Worm (Caenorhabditis elegans) whole organism, L2 larva: ENCODE data around the gene rig-4.

Experiments
- C34F6.9 ChIP-seq: fragments of 150-350 bp; optimal IDR thresholded peaks from 2 replicates; lab custom pipeline; 2014; ENCODE audit warnings: missing biosample characterization, missing genetic modification characterization
- F13H6.1 ChIP-seq: sonication (generic microtip); optimal IDR thresholded peaks from 2 replicates; lab custom pipeline; 2016; ENCODE audit warnings: missing genetic modification characterization, missing compliant biosample characterization
- R02D3.7 ChIP-seq: fragments of 150-350 bp; optimal IDR thresholded peaks from 2 replicates; lab custom pipeline; 2014; ENCODE audit warnings: missing biosample characterization, missing genetic modification characterization
- Y55F3AM.14 ChIP-seq: fragments of 200-800 bp; sonication (Bioruptor generic); optimal IDR thresholded peaks from 2 replicates; lab custom pipeline; 2018; ENCODE audit warnings: mild to moderate bottlenecking, missing genetic modification characterization, missing compliant biosample characterization
- ZK546.5 ChIP-seq: sonication (generic microtip); optimal IDR thresholded peaks from 2 replicates; lab custom pipeline; 2017; ENCODE audit warnings: missing biosample characterization, missing genetic modification characterization
- alr-1 ChIP-seq: fragments of 150-350 bp; optimal IDR thresholded peaks from 2 replicates; lab custom pipeline; 2014; ENCODE audit warnings: missing biosample characterization, missing genetic modification characterization
- ama-1 ChIP-seq: fragments of 150-350 bp; optimal IDR thresholded peaks from 2 replicates; lab custom pipeline; 2018; ENCODE audit warnings: inconsistent platforms
- blmp-1 ChIP-seq: sonication (generic microtip); optimal IDR thresholded peaks from 2 replicates; lab custom pipeline; 2017; ENCODE audit warnings: missing genetic modification characterization, mild to moderate bottlenecking, missing compliant biosample characterization, antibody characterized with exemption, moderate library complexity; ENCODE audit not compliant: insufficient read depth
- ceh-16 ChIP-seq: fragments of 150-350 bp; optimal IDR thresholded peaks from 2 replicates; lab custom pipeline; 2014; ENCODE audit warnings: missing biosample characterization, missing genetic modification characterization
- crh-2 ChIP-seq: sonication (generic microtip); optimal IDR thresholded peaks from 2 replicates; lab custom pipeline; 2017; ENCODE audit warnings: missing biosample characterization, missing genetic modification characterization
- dmd-4 ChIP-seq: sonication (generic microtip); optimal IDR thresholded peaks from 2 replicates; lab custom pipeline; 2017; ENCODE audit warnings: missing biosample characterization, missing genetic modification characterization
- egl-27 ChIP-seq: sonication (generic microtip); optimal IDR thresholded peaks from 3 replicates; lab custom pipeline; 2017; ENCODE audit warnings: missing biosample characterization, missing genetic modification reagents, missing genetic modification characterization
- elt-1 ChIP-seq: fragments of 150-350 bp; optimal IDR thresholded peaks from 2 replicates; lab custom pipeline; 2014; ENCODE audit warnings: missing biosample characterization, missing genetic modification characterization
- elt-3 ChIP-seq: sonication (generic microtip); optimal IDR thresholded peaks from 2 replicates; lab custom pipeline; 2017; ENCODE audit warnings: missing biosample characterization, missing genetic modification characterization
- fos-1 ChIP-seq: fragments of 150-350 bp; optimal IDR thresholded peaks from 2 replicates; lab custom pipeline; 2014; ENCODE audit warnings: missing biosample characterization, missing genetic modification characterization
- gmeb-1 ChIP-seq: fragments of 150-350 bp; optimal IDR thresholded peaks from 2 replicates; lab custom pipeline; 2014; ENCODE audit warnings: missing biosample characterization, missing genetic modification characterization
- lin-11 ChIP-seq: fragments of 150-350 bp; sonication (generic microtip); optimal IDR thresholded peaks from 2 replicates; lab custom pipeline; 2014; ENCODE audit warnings: missing biosample characterization, missing genetic modification characterization, inconsistent platforms, mixed read lengths
- lin-13 ChIP-seq: fragments of 150-350 bp; optimal IDR thresholded peaks from 2 replicates; lab custom pipeline; 2014; ENCODE audit warnings: missing biosample characterization, missing genetic modification reagents, missing genetic modification characterization
- lin-39 ChIP-seq: fragments of 150-350 bp; optimal IDR thresholded peaks from 2 replicates; lab custom pipeline; 2014; ENCODE audit warnings: missing biosample characterization, missing genetic modification reagents, missing genetic modification characterization
- lsy-2 ChIP-seq, 2 experiments: fragments of 150-350 bp in 1 of 2; sonication (generic microtip) in 1 of 2; optimal IDR thresholded peaks; 2 replicates each; lab custom pipeline; 2014 to 2017; ENCODE audit warnings: missing biosample characterization in 2 of 2, missing genetic modification characterization in 2 of 2
- mab-5 ChIP-seq: fragments of 150-350 bp; optimal IDR thresholded peaks from 2 replicates; lab custom pipeline; 2014; ENCODE audit warnings: missing biosample characterization, missing genetic modification characterization
- mdl-1 ChIP-seq, 2 experiments: fragments of 150-350 bp in 1 of 2; sonication (generic microtip) in 1 of 2; optimal IDR thresholded peaks; 2 replicates each; lab custom pipeline; 2017; ENCODE audit warnings: missing biosample characterization in 2 of 2, missing genetic modification characterization in 2 of 2
- nhr-10 ChIP-seq: sonication (generic microtip); optimal IDR thresholded peaks from 2 replicates; lab custom pipeline; 2017; ENCODE audit warnings: missing biosample characterization, missing genetic modification characterization
- nhr-11 ChIP-seq: fragments of 150-350 bp; optimal IDR thresholded peaks from 2 replicates; lab custom pipeline; 2014; ENCODE audit warnings: missing biosample characterization, missing genetic modification characterization
- nhr-12 ChIP-seq: fragments of 150-350 bp; optimal IDR thresholded peaks from 2 replicates; lab custom pipeline; 2014; ENCODE audit warnings: missing biosample characterization, missing genetic modification characterization
- nhr-129 ChIP-seq: fragments of 150-350 bp; optimal IDR thresholded peaks from 2 replicates; lab custom pipeline; 2014; ENCODE audit warnings: missing biosample characterization, missing genetic modification characterization
- nhr-21 ChIP-seq: fragments of 150-350 bp; optimal IDR thresholded peaks from 2 replicates; lab custom pipeline; 2014; ENCODE audit warnings: missing biosample characterization, missing genetic modification characterization
- nhr-23 ChIP-seq: fragments of 150-350 bp; optimal IDR thresholded peaks from 2 replicates; lab custom pipeline; 2014; ENCODE audit warnings: missing biosample characterization, missing genetic modification reagents, missing genetic modification characterization
- nhr-237 ChIP-seq: fragments of 150-350 bp; optimal IDR thresholded peaks from 2 replicates; lab custom pipeline; 2014; ENCODE audit warnings: missing biosample characterization, missing genetic modification characterization
- nhr-25 ChIP-seq: fragments of 150-350 bp; sonication (generic microtip); optimal IDR thresholded peaks from 3 replicates; lab custom pipeline; 2014; ENCODE audit warnings: missing biosample characterization, missing genetic modification characterization
- nhr-6 ChIP-seq: fragments of 150-350 bp; optimal IDR thresholded peaks from 2 replicates; lab custom pipeline; 2014; ENCODE audit warnings: missing biosample characterization, missing genetic modification characterization
- nhr-77 ChIP-seq: fragments of 150-350 bp; optimal IDR thresholded peaks from 2 replicates; lab custom pipeline; 2014; ENCODE audit warnings: missing biosample characterization, missing genetic modification characterization
- peb-1 ChIP-seq: fragments of 150-350 bp; optimal IDR thresholded peaks from 2 replicates; lab custom pipeline; 2014; ENCODE audit warnings: missing biosample characterization, missing genetic modification characterization
- sem-4 ChIP-seq: fragments of 150-350 bp; optimal IDR thresholded peaks from 2 replicates; lab custom pipeline; 2014; ENCODE audit warnings: missing biosample characterization, missing genetic modification reagents, missing genetic modification characterization
- skn-1 ChIP-seq: sonication (generic microtip); optimal IDR thresholded peaks from 2 replicates; lab custom pipeline; 2017; ENCODE audit warnings: missing biosample characterization, missing genetic modification characterization
- sma-3 ChIP-seq: sonication (generic microtip); optimal IDR thresholded peaks from 2 replicates; lab custom pipeline; 2016; ENCODE audit warnings: missing genetic modification reagents, missing genetic modification characterization, missing compliant biosample characterization
- sma-9 ChIP-seq, 2 experiments: fragments of 150-350 bp in 1 of 2; sonication (generic microtip) in 1 of 2; optimal IDR thresholded peaks; 2 replicates each; lab custom pipeline; 2014 to 2016; ENCODE audit warnings: missing genetic modification characterization in 2 of 2, mild to moderate bottlenecking in 1 of 2, missing biosample characterization in 1 of 2, missing compliant biosample characterization in 1 of 2, missing genetic modification reagents in 1 of 2, moderate library complexity in 1 of 2
- snpc-4 ChIP-seq: fragments of 150-350 bp; optimal IDR thresholded peaks from 2 replicates; lab custom pipeline; 2014; ENCODE audit warnings: missing biosample characterization, missing genetic modification characterization
- unc-39 ChIP-seq: fragments of 150-350 bp; optimal IDR thresholded peaks from 2 replicates; lab custom pipeline; 2014; ENCODE audit warnings: missing biosample characterization, missing genetic modification characterization
- unc-55 ChIP-seq: fragments of 150-350 bp; sonication (generic microtip); optimal IDR thresholded peaks from 3 replicates; lab custom pipeline; 2014; ENCODE audit warnings: missing biosample characterization, missing genetic modification reagents, missing genetic modification characterization
- unc-62 ChIP-seq: fragments of 150-350 bp; optimal IDR thresholded peaks from 2 replicates; lab custom pipeline; 2014; ENCODE audit warnings: missing biosample characterization, missing genetic modification reagents, missing genetic modification characterization
- ztf-11 ChIP-seq: sonication (generic microtip); optimal IDR thresholded peaks from 2 replicates; lab custom pipeline; 2017; ENCODE audit warnings: missing biosample characterization, missing genetic modification characterization
- ztf-4 ChIP-seq: fragments of 150-350 bp; optimal IDR thresholded peaks from 2 replicates; lab custom pipeline; 2014; ENCODE audit warnings: missing biosample characterization, missing genetic modification characterization

The rig-4 gene

ce11 chrIV:8030099-8030498 lies 26.2 kb upstream of the rig-4 start:
- peak; percentile 79 for TF ChIP-seq crh-2 (tag; lab: Kevin White, UChicago)
- no peak for TF ChIP-seq unc-55 (GFP tag; lab: Kevin White, UChicago)
- TF ChIP-seq elt-1 (tag; lab: Kevin White, UChicago) = no peak
- peak; percentile 76 for TF ChIP-seq fos-1 (tag; lab: Kevin White, UChicago)
- TF ChIP-seq sma-9 (GFP tag; optimal IDR thresholded peaks at IDR 0.05; lab: Kevin White, UChicago) = peak; percentile 57
- no peak for TF ChIP-seq sma-9 (tag; optimal IDR thresholded peaks at IDR 0.05; lab: Kevin White, UChicago)
- no peak for TF ChIP-seq egl-27 (tag; lab: Kevin White, UChicago)
- TF ChIP-seq F13H6.1 (tag; lab: Kevin White, UChicago) = peak; percentile 12

ce11 chrIV:8029413-8029812 lies 25.5 kb upstream of the rig-4 start, which contains the start of gene nhr-31:
TSS of gene nhr-31 (minus strand) at chrIV:8029513.
- no peak for TF ChIP-seq sma-3
- no peak for TF ChIP-seq mab-5
- TF ChIP-seq ama-1 (lab: Kevin White, UChicago) = no peak
- no peak for TF ChIP-seq nhr-11
- no peak for TF ChIP-seq F13H6.1 (tag; lab: Kevin White, UChicago)
- TF ChIP-seq ztf-11 (tag; lab: Kevin White, UChicago) = no peak
- TF ChIP-seq lin-39 (tag; lab: Kevin White, UChicago) = no peak
- no peak for TF ChIP-seq nhr-129
- no peak for TF ChIP-seq peb-1 (tag; lab: Kevin White, UChicago)
- no peak for TF ChIP-seq ztf-4 (tag; lab: Kevin White, UChicago)
- TF ChIP-seq nhr-12 = no peak
- TF ChIP-seq elt-3 (tag; lab: Kevin White, UChicago) = no peak
- TF ChIP-seq C34F6.9 (tag; lab: Kevin White, UChicago) = no peak

- TF ChIP-seq ztf-11 (tag; lab: Kevin White, UChicago) = no peak
- peak; percentile 69 for TF ChIP-seq gmeb-1 (tag; lab: Kevin White, UChicago)
- no peak for TF ChIP-seq R02D3.7 (tag; lab: Kevin White, UChicago)
- peak; percentile 61 for TF ChIP-seq fos-1 (tag; lab: Kevin White, UChicago)
- TF ChIP-seq lin-39 (tag; lab: Kevin White, UChicago) = no peak
- TF ChIP-seq unc-62 (GFP tag; lab: Kevin White, UChicago) = no peak
- TF ChIP-seq sem-4 = peak; percentile 12
- TF ChIP-seq unc-39 (tag; lab: Kevin White, UChicago) = no peak
- TF ChIP-seq peb-1 (tag; lab: Kevin White, UChicago) = no peak
- TF ChIP-seq ZK546.5 (tag; lab: Kevin White, UChicago) = no peak
- peak; percentile 34 for TF ChIP-seq ama-1 (lab: Kevin White, UChicago)
- TF ChIP-seq ceh-16 = no peak
- peak; percentile 69 for TF ChIP-seq nhr-6 (tag; lab: Kevin White, UChicago)
- no peak for TF ChIP-seq ztf-4 (tag; lab: Kevin White, UChicago)
- no peak for TF ChIP-seq C34F6.9 (tag; lab: Kevin White, UChicago)
- peak; percentile 78 to 83 for TF ChIP-seq mdl-1 (tag; optimal IDR thresholded peaks at IDR 0.05; lab: Kevin White, UChicago)
- TF ChIP-seq unc-55 (GFP tag; lab: Kevin White, UChicago) = no peak
- TF ChIP-seq snpc-4 (tag; lab: Kevin White, UChicago) = no peak
- peak; percentile 97 for TF ChIP-seq sma-9 (GFP tag; optimal IDR thresholded peaks at IDR 0.05; lab: Kevin White, UChicago)
- TF ChIP-seq sma-9 (tag; optimal IDR thresholded peaks at IDR 0.05; lab: Kevin White, UChicago) = no peak
- TF ChIP-seq nhr-10 (tag; lab: Kevin White, UChicago) = no peak
- peak; percentile 55 for TF ChIP-seq Y55F3AM.14 (GFP tag; lab: Kevin White, UChicago)
- TF ChIP-seq nhr-129 = peak; percentile 65
- no peak for TF ChIP-seq nhr-11
- no peak for TF ChIP-seq elt-3 (tag; lab: Kevin White, UChicago)
- TF ChIP-seq F13H6.1 (tag; lab: Kevin White, UChicago) = peak; percentile 67
- no peak for TF ChIP-seq lin-11 (tag; lab: Kevin White, UChicago)
- TF ChIP-seq nhr-25 (tag; lab: Kevin White, UChicago) = peak; percentile 95
- peak; percentile 44 for TF ChIP-seq egl-27 (tag; lab: Kevin White, UChicago)
- no peak for TF ChIP-seq nhr-23 (tag; lab: Kevin White, UChicago)
- TF ChIP-seq lin-13 (GFP tag; lab: Kevin White, UChicago) = no peak
- peak in 1 of 2 experiments; percentile 33 for TF ChIP-seq lsy-2 (tag; optimal IDR thresholded peaks at IDR 0.05; lab: Kevin White, UChicago)
- no peak for TF ChIP-seq elt-1 (tag; lab: Kevin White, UChicago)
- TF ChIP-seq nhr-77 (tag; lab: Kevin White, UChicago) = no peak
- peak; percentile 92 for TF ChIP-seq sma-3
- no peak for TF ChIP-seq skn-1 (tag; lab: Kevin White, UChicago)
- TF ChIP-seq nhr-237 (tag; lab: Kevin White, UChicago) = no peak
- no peak for TF ChIP-seq alr-1 (tag; lab: Kevin White, UChicago)
- no peak for TF ChIP-seq mab-5
- no peak for TF ChIP-seq dmd-4 (tag; lab: Kevin White, UChicago)
- peak; percentile 95 for TF ChIP-seq nhr-21 (tag; lab: Kevin White, UChicago)
- peak; percentile 89 for TF ChIP-seq blmp-1 (tag; lab: Kevin White, UChicago)
- peak; percentile 99 for TF ChIP-seq crh-2 (tag; lab: Kevin White, UChicago)
These were observed 24.5 kb upstream of the rig-4 start for ce11 chrIV:8028372-8028771.
